Fruit fly (Drosophila melanogaster) whole organism, wandering third instar larva: ENCODE data around the gene Sap47.

Source experiments
- CG32264 ChIP-seq: fragments of 200-800 bp; sonication (Bioruptor generic); optimal IDR thresholded peaks from 2 replicates; lab custom pipeline; 2016; ENCODE audit warnings: missing biosample characterization, missing genetic modification characterization
- CrebA ChIP-seq: fragments of 200-800 bp; sonication (Bioruptor generic); optimal IDR thresholded peaks from 2 replicates; lab custom pipeline; 2016; ENCODE audit warnings: missing biosample characterization, mild to moderate bottlenecking, missing genetic modification characterization, borderline replicate concordance
- Hr83 ChIP-seq: fragments of 200-300 bp; sonication (Bioruptor generic); optimal IDR thresholded peaks from 2 replicates; lab custom pipeline; 2016; ENCODE audit warnings: missing biosample characterization, mild to moderate bottlenecking, missing genetic modification characterization, moderate library complexity; ENCODE audit not compliant: poor library complexity, severe bottlenecking
- OdsH ChIP-seq: fragments of 200-800 bp; sonication (Bioruptor generic); optimal IDR thresholded peaks from 2 replicates; lab custom pipeline; 2016; ENCODE audit warnings: missing biosample characterization, mild to moderate bottlenecking, missing genetic modification characterization
- h ChIP-seq: fragments of 200-800 bp; sonication (Bioruptor generic); optimal IDR thresholded peaks from 3 replicates; lab custom pipeline; 2016; ENCODE audit warnings: missing biosample characterization, mild to moderate bottlenecking, missing genetic modification characterization
- pan ChIP-seq: fragments of >200 bp; optimal IDR thresholded peaks from 2 replicates; lab custom pipeline; 2017
- psq ChIP-seq: fragments of 200-800 bp; sonication (Bioruptor generic); optimal IDR thresholded peaks from 3 replicates; lab custom pipeline; 2017; ENCODE audit warnings: missing biosample characterization, mild to moderate bottlenecking, missing genetic modification characterization, moderate library complexity
- usp ChIP-seq: fragments of >200 bp; optimal IDR thresholded peaks from 2 replicates; lab custom pipeline; 2017; ENCODE audit warnings: missing biosample characterization, missing genetic modification characterization
- woc ChIP-seq: sonication (Bioruptor generic); optimal IDR thresholded peaks from 2 replicates; lab custom pipeline; 2016; ENCODE audit warnings: missing biosample characterization, mild to moderate bottlenecking, missing genetic modification characterization

DNA sequence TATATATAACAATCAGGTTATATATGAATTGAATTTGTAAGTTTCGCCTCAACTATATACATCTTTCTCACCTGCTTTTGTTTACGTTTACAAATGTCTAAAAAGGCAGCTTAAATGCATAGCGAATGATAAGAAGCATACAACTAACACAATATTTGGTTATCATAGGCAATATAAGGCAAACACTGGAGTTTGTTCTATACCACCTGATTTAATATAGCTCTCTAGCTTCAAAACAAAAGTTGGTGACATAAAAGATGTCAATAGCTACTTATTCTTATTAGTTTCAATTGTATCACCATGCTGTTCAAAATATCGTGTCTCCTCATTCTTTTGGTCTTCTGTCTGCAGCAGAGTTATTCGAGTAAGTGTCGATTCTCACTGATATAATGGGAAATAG is 9.0 kb upstream of the Sap47 start:
- no peak for TF ChIP-seq woc (GFP tag; lab: Kevin White, UChicago)
- no peak for TF ChIP-seq usp (GFP tag; lab: Kevin White, UChicago)
- no peak for TF ChIP-seq Hr83 (GFP tag; lab: Kevin White, UChicago)
- TF ChIP-seq pan: no peak
- no peak for TF ChIP-seq CG32264 (GFP tag; lab: Kevin White, UChicago)
- TF ChIP-seq h (GFP tag; lab: Kevin White, UChicago): no peak
- no peak for TF ChIP-seq CrebA
- no peak for TF ChIP-seq OdsH (GFP tag; lab: Kevin White, UChicago)
- TF ChIP-seq psq (GFP tag; lab: Kevin White, UChicago): no peak
